Fruit fly (Drosophila melanogaster) whole organism, prepupa: Measurements from ENCODE around the gene CG9953.
A peak's percentile ranks its signal among the peaks of the same experiment; 100 is the strongest.

ENCODE experiments used
- CG10631 ChIP-seq: fragments of 200-800 bp; sonication (Bioruptor generic); optimal IDR thresholded peaks from 2 replicates; lab custom pipeline; 2016; ENCODE audit warnings: missing biosample characterization, missing genetic modification characterization
- CG10669 ChIP-seq: fragments of 200-800 bp; sonication (Bioruptor generic); optimal IDR thresholded peaks from 3 replicates; lab custom pipeline; 2018; ENCODE audit warnings: missing biosample characterization, mild to moderate bottlenecking, missing genetic modification characterization, moderate library complexity
- CG11762 ChIP-seq: fragments of 200-800 bp; sonication (Bioruptor generic); optimal IDR thresholded peaks from 3 replicates; lab custom pipeline; 2016; ENCODE audit warnings: missing biosample characterization, missing genetic modification characterization; ENCODE audit not compliant: insufficient read depth
- CG11902 ChIP-seq: fragments of 200-800 bp; sonication (Bioruptor generic); optimal IDR thresholded peaks from 3 replicates; lab custom pipeline; 2016; ENCODE audit warnings: missing biosample characterization, missing genetic modification characterization
- CG15336 ChIP-seq: fragments of 200-800 bp; sonication (Bioruptor generic); IDR thresholded peaks from 2 replicates; pipeline ENCODE4 v1.3.6; 2022; ENCODE audit warnings: missing biosample characterization, missing genetic modification characterization
- CG16779 ChIP-seq: fragments of 200-800 bp; sonication (Bioruptor generic); optimal IDR thresholded peaks from 3 replicates; lab custom pipeline; 2017; ENCODE audit warnings: missing biosample characterization, mild to moderate bottlenecking, missing genetic modification characterization
- CG3032 ChIP-seq: fragments of 200-800 bp; optimal IDR thresholded peaks from 2 replicates; lab custom pipeline; 2019; ENCODE audit warnings: missing biosample characterization, mild to moderate bottlenecking, missing genetic modification characterization, moderate library complexity
- CG31627 ChIP-seq: fragments of 200-800 bp; sonication (Bioruptor generic); optimal IDR thresholded peaks from 3 replicates; lab custom pipeline; 2016; ENCODE audit warnings: missing biosample characterization, missing genetic modification characterization
- CG32006 ChIP-seq: fragments of 200-800 bp; sonication (Bioruptor generic); optimal IDR thresholded peaks from 3 replicates; lab custom pipeline; 2017; ENCODE audit warnings: missing biosample characterization, mild to moderate bottlenecking, missing genetic modification characterization
- CG34406 ChIP-seq: fragments of 200-800 bp; sonication (Bioruptor generic); optimal IDR thresholded peaks from 3 replicates; lab custom pipeline; 2016; ENCODE audit warnings: missing biosample characterization, missing genetic modification characterization
- CG3919 ChIP-seq: fragments of 200-800 bp; sonication (Bioruptor generic); optimal IDR thresholded peaks from 3 replicates; lab custom pipeline; 2016; ENCODE audit warnings: missing biosample characterization, missing genetic modification characterization
- CG4318 ChIP-seq: fragments of 200-800 bp; sonication (Bioruptor generic); optimal IDR thresholded peaks from 3 replicates; lab custom pipeline; 2017; ENCODE audit warnings: missing biosample characterization, mild to moderate bottlenecking, missing genetic modification characterization
- CG6163 ChIP-seq: fragments of 200-800 bp; sonication (Bioruptor generic); IDR thresholded peaks from 3 replicates; pipeline ENCODE4 v1.3.6; 2022; ENCODE audit warnings: missing biosample characterization, missing genetic modification characterization
- CG6276 ChIP-seq: fragments of 200-800 bp; sonication (Bioruptor generic); optimal IDR thresholded peaks from 2 replicates; lab custom pipeline; 2017; ENCODE audit warnings: missing biosample characterization, mild to moderate bottlenecking, missing genetic modification characterization
- CG6854 ChIP-seq: fragments of 200-800 bp; sonication (Bioruptor generic); optimal IDR thresholded peaks from 2 replicates; lab custom pipeline; 2017; ENCODE audit warnings: missing biosample characterization, mild to moderate bottlenecking, missing genetic modification characterization
- CG7368 ChIP-seq: fragments of 200-800 bp; sonication (Bioruptor generic); optimal IDR thresholded peaks from 3 replicates; lab custom pipeline; 2016; ENCODE audit warnings: missing biosample characterization, missing genetic modification characterization
- CG8119 ChIP-seq: fragments of 200-800 bp; sonication (Bioruptor generic); IDR thresholded peaks from 3 replicates; pipeline ENCODE4 v1.3.6; 2022; ENCODE audit warnings: missing biosample characterization, missing genetic modification characterization
- CG8319 ChIP-seq: fragments of 200-800 bp; sonication (Bioruptor generic); optimal IDR thresholded peaks from 3 replicates; lab custom pipeline; 2016; ENCODE audit warnings: missing biosample characterization, missing genetic modification characterization
- CG8632 ChIP-seq: fragments of 200-800 bp; sonication (Bioruptor generic); optimal IDR thresholded peaks from 3 replicates; lab custom pipeline; 2016; ENCODE audit warnings: missing biosample characterization, missing genetic modification characterization
- CG9139 ChIP-seq: fragments of 200-800 bp; sonication (Bioruptor generic); optimal IDR thresholded peaks from 3 replicates; lab custom pipeline; 2017; ENCODE audit warnings: missing biosample characterization, mild to moderate bottlenecking, missing genetic modification characterization
- Eip75B ChIP-seq: fragments of 200-800 bp; sonication (Bioruptor generic); optimal IDR thresholded peaks from 3 replicates; lab custom pipeline; 2016; ENCODE audit warnings: missing biosample characterization, missing genetic modification characterization
- Eip78C ChIP-seq: fragments of 200-800 bp; sonication (Bioruptor generic); peaks from one replicate; lab custom pipeline; 2016; ENCODE audit warnings: missing biosample characterization, missing genetic modification characterization
- Eip93F ChIP-seq: fragments of 200-800 bp; sonication (Bioruptor generic); optimal IDR thresholded peaks from 2 replicates; lab custom pipeline; 2016; ENCODE audit warnings: missing biosample characterization, mild to moderate bottlenecking, missing genetic modification characterization
- Ets21C ChIP-seq: fragments of 200-800 bp; sonication (Bioruptor generic); optimal IDR thresholded peaks from 3 replicates; lab custom pipeline; 2016; ENCODE audit warnings: missing biosample characterization, missing genetic modification characterization
- Ets96B ChIP-seq: fragments of 200-800 bp; optimal IDR thresholded peaks from 2 replicates; lab custom pipeline; 2019; ENCODE audit warnings: missing biosample characterization, mild to moderate bottlenecking, missing genetic modification characterization, moderate library complexity
- Gug ChIP-seq: fragments of 200-800 bp; sonication (Bioruptor generic); IDR thresholded peaks from 2 replicates; pipeline ENCODE4 v1.3.6; 2022; ENCODE audit warnings: missing biosample characterization, missing genetic modification characterization
- Hr38 ChIP-seq: sonication (Bioruptor generic); optimal IDR thresholded peaks from 2 replicates; lab custom pipeline; 2016; ENCODE audit warnings: missing biosample characterization, missing genetic modification characterization
- Hr39 ChIP-seq: fragments of 200-800 bp; sonication (Bioruptor generic); optimal IDR thresholded peaks from 2 replicates; lab custom pipeline; 2016; ENCODE audit warnings: missing biosample characterization, missing genetic modification characterization
- Hr4 ChIP-seq: fragments of 200-800 bp; sonication (Bioruptor generic); optimal IDR thresholded peaks from 3 replicates; lab custom pipeline; 2016; ENCODE audit warnings: missing biosample characterization, missing genetic modification characterization
- Lpt ChIP-seq: fragments of 200-800 bp; sonication (Bioruptor generic); optimal IDR thresholded peaks from 3 replicates; lab custom pipeline; 2016; ENCODE audit warnings: missing biosample characterization, missing genetic modification characterization
- Met ChIP-seq: fragments of 200-800 bp; sonication (Bioruptor generic); optimal IDR thresholded peaks from 3 replicates; lab custom pipeline; 2016; ENCODE audit warnings: missing biosample characterization, missing genetic modification characterization
- OdsH ChIP-seq: fragments of 200-800 bp; sonication (Bioruptor generic); optimal IDR thresholded peaks from 3 replicates; lab custom pipeline; 2016; ENCODE audit warnings: missing biosample characterization, missing genetic modification characterization
- Sox102F ChIP-seq: fragments of 200-800 bp; sonication (Bioruptor generic); optimal IDR thresholded peaks from 2 replicates; lab custom pipeline; 2016; ENCODE audit warnings: missing biosample characterization, mild to moderate bottlenecking, missing genetic modification characterization
- Sox14 ChIP-seq: fragments of 200-800 bp; sonication (Bioruptor generic); optimal IDR thresholded peaks from 3 replicates; lab custom pipeline; 2016; ENCODE audit warnings: missing biosample characterization, missing genetic modification characterization
- Sox15 ChIP-seq: fragments of 200-800 bp; sonication (Bioruptor generic); optimal IDR thresholded peaks from 3 replicates; lab custom pipeline; 2016; ENCODE audit warnings: missing biosample characterization, missing genetic modification characterization
- achi ChIP-seq: fragments of 200-800 bp; sonication (Bioruptor generic); optimal IDR thresholded peaks from 3 replicates; lab custom pipeline; 2016; ENCODE audit warnings: missing biosample characterization, missing genetic modification characterization
- acj6 ChIP-seq: fragments of 200-800 bp; sonication (Bioruptor generic); optimal IDR thresholded peaks from 3 replicates; lab custom pipeline; 2016; ENCODE audit warnings: missing biosample characterization, missing genetic modification characterization
- cyc ChIP-seq: fragments of 200-800 bp; sonication (Bioruptor generic); optimal IDR thresholded peaks from 3 replicates; lab custom pipeline; 2016; ENCODE audit warnings: missing biosample characterization, missing genetic modification characterization
- dac ChIP-seq: fragments of 200-800 bp; sonication (Bioruptor generic); optimal IDR thresholded peaks from 2 replicates; lab custom pipeline; 2017; ENCODE audit warnings: missing biosample characterization, mild to moderate bottlenecking, missing genetic modification characterization
- eg ChIP-seq: fragments of 200-800 bp; sonication (Bioruptor generic); IDR thresholded peaks from 3 replicates; pipeline ENCODE4 v1.3.6; 2022; ENCODE audit warnings: missing biosample characterization, missing genetic modification characterization
- esn ChIP-seq: fragments of 200-800 bp; sonication (Bioruptor generic); optimal IDR thresholded peaks from 2 replicates; lab custom pipeline; 2016; ENCODE audit warnings: missing biosample characterization, mild to moderate bottlenecking, missing genetic modification characterization, moderate library complexity
- fd85E ChIP-seq: fragments of 200-800 bp; sonication (Bioruptor generic); optimal IDR thresholded peaks from 3 replicates; lab custom pipeline; 2016; ENCODE audit warnings: missing biosample characterization, missing genetic modification characterization
- fkh ChIP-seq: fragments of 200-800 bp; sonication (Bioruptor generic); optimal IDR thresholded peaks from 3 replicates; lab custom pipeline; 2017; ENCODE audit warnings: missing biosample characterization, mild to moderate bottlenecking, missing genetic modification characterization, moderate library complexity
- lz ChIP-seq: fragments of 200-800 bp; sonication (Bioruptor generic); optimal IDR thresholded peaks from 3 replicates; lab custom pipeline; 2016; ENCODE audit warnings: missing biosample characterization, missing genetic modification characterization
- net ChIP-seq: fragments of 200-800 bp; sonication (Bioruptor generic); optimal IDR thresholded peaks from 3 replicates; lab custom pipeline; 2016; ENCODE audit warnings: missing biosample characterization, missing genetic modification characterization
- pdm3 ChIP-seq: fragments of 200-800 bp; sonication (Bioruptor generic); optimal IDR thresholded peaks from 3 replicates; lab custom pipeline; 2016; ENCODE audit warnings: missing biosample characterization, missing genetic modification characterization
- salr ChIP-seq, 2 experiments: fragments of 200-800 bp; sonication (Bioruptor generic); optimal IDR thresholded peaks; 3 replicates each; lab custom pipeline; 2016 to 2018; ENCODE audit warnings: missing biosample characterization in 2 of 2, missing genetic modification characterization in 2 of 2, mild to moderate bottlenecking in 1 of 2
- spab ChIP-seq: fragments of 200-800 bp; sonication (Bioruptor generic); optimal IDR thresholded peaks from 2 replicates; lab custom pipeline; 2017; ENCODE audit warnings: missing biosample characterization, mild to moderate bottlenecking, missing genetic modification characterization, missing genetic modification reagents
- ss ChIP-seq, 2 experiments: fragments of 200-800 bp; sonication (Bioruptor generic); optimal IDR thresholded peaks; 2 replicates in 1 of 2; 3 replicates in 1 of 2; lab custom pipeline; 2017 to 2018; ENCODE audit warnings: mild to moderate bottlenecking in 2 of 2, missing biosample characterization in 2 of 2, missing genetic modification characterization in 2 of 2, moderate library complexity in 1 of 2
- svp ChIP-seq: fragments of 200-800 bp; sonication (Bioruptor generic); peaks from one replicate; lab custom pipeline; 2016; ENCODE audit warnings: missing biosample characterization, missing genetic modification characterization
- vri ChIP-seq: fragments of 200-800 bp; sonication (Bioruptor generic); optimal IDR thresholded peaks from 3 replicates; lab custom pipeline; 2016; ENCODE audit warnings: missing biosample characterization, mild to moderate bottlenecking, missing genetic modification characterization

The CG9953 gene

dm6 chr3L:6968961-6969814 is at the start of gene CG9953, which contains the start of gene Mis12:
Gene CG9953, plus strand, starts transcription at chr3L:6969658.
Gene Mis12, minus strand, starts transcription at chr3L:6969048.
- no peak for TF ChIP-seq vri (GFP tag; lab: Kevin White, UChicago)
- TF ChIP-seq CG8119 (GFP tag; lab: Robert Waterston, UW), result no peak; the same call in 2 of the 3 replicates
- TF ChIP-seq CG4318 (GFP tag; lab: Kevin White, UChicago), result peak; percentile 55
- TF ChIP-seq Sox14, result peak; percentile 37
- peak; percentile 19 for TF ChIP-seq CG10669 (GFP tag; lab: Kevin White, UChicago)
- TF ChIP-seq dac, result no peak
- no peak for TF ChIP-seq Hr38
- peak; percentile 14 for TF ChIP-seq CG11902
- peak; percentile 24 for TF ChIP-seq Hr39 (GFP tag; lab: Kevin White, UChicago)
- TF ChIP-seq CG9139 (GFP tag; lab: Kevin White, UChicago), result no peak
- TF ChIP-seq eg, result peak; percentile 80
- TF ChIP-seq Eip75B (GFP tag; lab: Kevin White, UChicago), result peak; percentile 33
- peak; percentile 57 for TF ChIP-seq Hr4 (GFP tag; lab: Kevin White, UChicago)
- TF ChIP-seq lz (GFP tag; lab: Kevin White, UChicago), result peak; percentile 48
- no peak for TF ChIP-seq Sox102F (GFP tag; lab: Kevin White, UChicago)
- peak; percentile 63 for TF ChIP-seq esn (GFP tag; lab: Kevin White, UChicago)
- TF ChIP-seq achi (GFP tag; lab: Kevin White, UChicago), result peak; percentile 48
- no peak for TF ChIP-seq Met (GFP tag; lab: Kevin White, UChicago)
- TF ChIP-seq OdsH, result peak; percentile 32
- peak; percentile 86 for TF ChIP-seq Eip78C (GFP tag; lab: Kevin White, UChicago)
- TF ChIP-seq svp (GFP tag; lab: Kevin White, UChicago), result peak; percentile 80
- TF ChIP-seq pdm3 (GFP tag; lab: Kevin White, UChicago), result peak; percentile 55
- TF ChIP-seq CG32006 (GFP tag; lab: Kevin White, UChicago), result peak; percentile 67
- TF ChIP-seq Sox15 (GFP tag; lab: Kevin White, UChicago), result peak; percentile 28
- TF ChIP-seq Gug, result peak; percentile 27; the same call in 1 of the 2 replicates
- no peak for TF ChIP-seq Ets21C (GFP tag; lab: Kevin White, UChicago)
- peak; percentile 25 for TF ChIP-seq CG3032 (tag; lab: Kevin White, UChicago)
- peak; percentile 42 for TF ChIP-seq CG31627
- no peak for TF ChIP-seq CG6854
- no peak for TF ChIP-seq ss (GFP tag; optimal IDR thresholded peaks at IDR 0.05; lab: Kevin White, UChicago)
- peak; percentile 24 for TF ChIP-seq CG6276 (GFP tag; lab: Kevin White, UChicago)
- peak; percentile 44 for TF ChIP-seq CG10631
- no peak for TF ChIP-seq CG16779 (tag; lab: Kevin White, UChicago)
- TF ChIP-seq CG6163 (GFP tag; lab: Robert Waterston, UW), result peak; percentile 74
- peak; percentile 23 for TF ChIP-seq cyc (GFP tag; lab: Kevin White, UChicago)
- no peak for TF ChIP-seq spab (GFP tag; lab: Kevin White, UChicago)
- TF ChIP-seq CG15336 (GFP tag; lab: Robert Waterston, UW), result peak; percentile 61
- no peak for TF ChIP-seq CG11762 (GFP tag; lab: Kevin White, UChicago)
- peak; percentile 19 for TF ChIP-seq CG34406 (GFP tag; lab: Kevin White, UChicago)
- peak; percentile 32 for TF ChIP-seq acj6 (GFP tag; lab: Kevin White, UChicago)
- TF ChIP-seq net (GFP tag; lab: Kevin White, UChicago), result peak; percentile 18
- peak; percentile 44 for TF ChIP-seq CG3919 (GFP tag; lab: Kevin White, UChicago)
- no peak for TF ChIP-seq CG7368 (GFP tag; lab: Kevin White, UChicago)
- TF ChIP-seq CG8632, result peak; percentile 40
- no peak for TF ChIP-seq salr (GFP tag; optimal IDR thresholded peaks at IDR 0.05; lab: Kevin White, UChicago)
- TF ChIP-seq Lpt (GFP tag; lab: Kevin White, UChicago), result no peak
- TF ChIP-seq fd85E (GFP tag; lab: Kevin White, UChicago), result no peak
- TF ChIP-seq Ets96B, result peak; percentile 27
- no peak for TF ChIP-seq fkh (GFP tag; lab: Kevin White, UChicago)
- TF ChIP-seq CG8319 (GFP tag; lab: Kevin White, UChicago), result no peak
- TF ChIP-seq Eip93F, result no peak
